Fruit fly (Drosophila melanogaster): ENCODE results near the gene CG6638.

CG6638 gene

DNA sequence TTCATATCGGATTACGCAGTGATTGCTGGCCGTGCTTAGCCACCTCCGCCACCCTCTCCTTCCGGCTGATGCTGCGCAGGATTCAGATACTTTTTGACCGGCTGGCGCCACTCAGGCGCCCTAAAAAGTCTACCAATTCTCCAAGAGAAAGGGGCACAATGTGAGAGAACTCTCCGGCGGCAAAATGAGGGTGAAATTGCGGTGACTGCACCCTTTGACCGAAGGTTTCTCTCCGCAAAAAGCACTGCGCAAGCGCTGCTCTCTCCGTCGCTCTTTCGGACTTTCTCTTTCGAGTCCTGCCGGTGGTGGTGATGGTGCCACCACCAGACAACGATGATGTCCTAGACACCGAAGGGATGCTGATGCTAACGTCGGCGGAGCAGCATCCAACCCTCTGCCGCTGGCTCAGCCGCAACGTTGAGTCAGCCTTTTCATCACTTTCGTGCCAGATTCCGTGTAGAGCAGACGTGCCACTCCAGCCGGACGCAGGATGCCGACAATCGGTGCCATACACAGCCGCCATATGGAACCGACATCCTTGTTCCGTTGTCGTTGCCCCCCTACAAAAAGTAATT lies 16.0 kb downstream of the CG6638 start:
- peak; percentile 64; the same call in 1 of the 2 replicates for TF ChIP-seq Adf1 (GFP tag; IDR thresholded peaks at IDR 0.05)
- TF ChIP-seq ase (GFP tag; IDR thresholded peaks at IDR 0.05): 0 out of 3 replicates have a peak, but pooled peaks have one; percentile 35
- no peak for TF ChIP-seq CG7357 (GFP tag; IDR thresholded peaks at IDR 0.05)
- TF ChIP-seq CG32767 (GFP tag; IDR thresholded peaks at IDR 0.05): no peak
- no peak for TF ChIP-seq H2.0 (GFP tag; IDR thresholded peaks at IDR 0.05)
- TF ChIP-seq E2f1 (GFP tag; IDR thresholded peaks at IDR 0.05): no peak
- no peak for TF ChIP-seq CG9797 (GFP tag; optimal IDR thresholded peaks at IDR 0.05)
- TF ChIP-seq Med (GFP tag): peak; percentile 82
- TF ChIP-seq seq (GFP tag; IDR thresholded peaks at IDR 0.05): peak; percentile 88
- TF ChIP-seq HLHmδ (GFP tag; optimal IDR thresholded peaks at IDR 0.05): peak; percentile 23
- TF ChIP-seq CG16779 (GFP tag; IDR thresholded peaks at IDR 0.05): no peak
- TF ChIP-seq Deaf1 (tag; optimal IDR thresholded peaks at IDR 0.05): peak; percentile 33
- TF ChIP-seq Ssrp (tag; optimal IDR thresholded peaks at IDR 0.05): no peak
- TF ChIP-seq CG1024 (GFP tag; IDR thresholded peaks at IDR 0.05): no peak
- no peak for TF ChIP-seq sna (GFP tag; IDR thresholded peaks at IDR 0.05; ENCODE audit: partially characterized antibody)
- peak; percentile 93 for TF ChIP-seq ewg (GFP tag; optimal IDR thresholded peaks at IDR 0.05)
- no peak for TF ChIP-seq unc-4 (GFP tag; IDR thresholded peaks at IDR 0.05; ENCODE audit: partially characterized antibody)
- TF ChIP-seq CG4854 (GFP tag; optimal IDR thresholded peaks at IDR 0.05): no peak
- TF ChIP-seq Nf-YA (GFP tag; IDR thresholded peaks at IDR 0.05): no peak
- TF ChIP-seq usp (GFP tag; optimal IDR thresholded peaks at IDR 0.05): no peak
- TF ChIP-seq CG7839 (tag; optimal IDR thresholded peaks at IDR 0.05): no peak
- peak; percentile 54 for TF ChIP-seq pros (GFP tag; optimal IDR thresholded peaks at IDR 0.05)
- TF ChIP-seq Drgx (GFP tag; IDR thresholded peaks at IDR 0.05): no peak
- no peak for TF ChIP-seq croc (GFP tag; conservative IDR thresholded peaks at IDR 0.05)
- peak; percentile 13; the same call in 1 of the 2 replicates for TF ChIP-seq CG17328 (GFP tag; IDR thresholded peaks at IDR 0.05)
- TF ChIP-seq lov (optimal IDR thresholded peaks at IDR 0.05): no peak
- TF ChIP-seq lov (GFP tag; IDR thresholded peaks at IDR 0.05): no peak
- no peak for TF ChIP-seq mam (GFP tag; optimal IDR thresholded peaks at IDR 0.05)
- no peak for TF ChIP-seq Atf6 (GFP tag; IDR thresholded peaks at IDR 0.05)
- no peak for TF ChIP-seq CG12299 (tag; optimal IDR thresholded peaks at IDR 0.05)
- no peak for TF ChIP-seq toy (GFP tag; IDR thresholded peaks at IDR 0.05)
- no peak for TF ChIP-seq otp (GFP tag; IDR thresholded peaks at IDR 0.05)
- TF ChIP-seq sd (tag; optimal IDR thresholded peaks at IDR 0.05): no peak
- no peak for TF ChIP-seq eyg (GFP tag; optimal IDR thresholded peaks at IDR 0.05)
- no peak for TF ChIP-seq Taf1 (GFP tag; IDR thresholded peaks at IDR 0.05)
- no peak for TF ChIP-seq gem (tag; optimal IDR thresholded peaks at IDR 0.05)
- TF ChIP-seq CG6765 (GFP tag; optimal IDR thresholded peaks at IDR 0.05): peak; percentile 6
- TF ChIP-seq sens-2 (GFP tag; IDR thresholded peaks at IDR 0.05): no peak
- no peak for TF ChIP-seq dmrt11E (tag; optimal IDR thresholded peaks at IDR 0.05)
- TF ChIP-seq nerfin-1 (tag; optimal IDR thresholded peaks at IDR 0.05): peak; percentile 18
- peak; percentile 63 to 66 for TF ChIP-seq Trl (optimal IDR thresholded peaks at IDR 0.05)
- TF ChIP-seq Trl (GFP tag; optimal IDR thresholded peaks at IDR 0.05): peak; percentile 10
- TF ChIP-seq bowl (GFP tag; IDR thresholded peaks at IDR 0.05): no peak
- peak; percentile 51 for TF ChIP-seq Ets65A (GFP tag)
- no peak for TF ChIP-seq cad (GFP tag; optimal IDR thresholded peaks at IDR 0.05)
- peak; percentile 44 for TF ChIP-seq CTCF (GFP tag; optimal IDR thresholded peaks at IDR 0.05)
- TF ChIP-seq CG4730 (GFP tag; IDR thresholded peaks at IDR 0.05): no peak
- no peak for TF ChIP-seq insv (GFP tag; optimal IDR thresholded peaks at IDR 0.05)
- no peak for TF ChIP-seq CG12219 (GFP tag; optimal IDR thresholded peaks at IDR 0.05)
- peak; percentile 38; the same call in 1 of the 2 replicates for TF ChIP-seq chm (GFP tag; IDR thresholded peaks at IDR 0.05)
- no peak for TF ChIP-seq eve (GFP tag; optimal IDR thresholded peaks at IDR 0.05)
- TF ChIP-seq Hr39 (optimal IDR thresholded peaks at IDR 0.05): no peak
- no peak for TF ChIP-seq fd64A (GFP tag; optimal IDR thresholded peaks at IDR 0.05)
- TF ChIP-seq CG14860 (GFP tag; IDR thresholded peaks at IDR 0.05; ENCODE audit: partially characterized antibody): peak; percentile 19; the same call in 1 of the 3 replicates
